Fruit fly (Drosophila melanogaster) whole organism, embryonic: Measurements from ENCODE around the gene Cdc14.
A peak's percentile ranks its signal among the peaks of the same experiment; 100 is the strongest.

ENCODE experiments used
- Adf1 ChIP-seq: fragments of 200-800 bp; sonication (Bioruptor generic); IDR thresholded peaks from 2 replicates; pipeline ENCODE4 v1.3.6; 2022; ENCODE audit warnings: missing biosample characterization, missing genetic modification characterization
- Antp ChIP-seq: fragments of 200-800 bp; sonication (Bioruptor generic); optimal IDR thresholded peaks from 3 replicates; lab custom pipeline; 2016; ENCODE audit warnings: missing biosample characterization, missing genetic modification characterization
- CG11504 ChIP-seq: fragments of 200-800 bp; sonication (Bioruptor generic); optimal IDR thresholded peaks from 3 replicates; lab custom pipeline; 2019; ENCODE audit warnings: missing biosample characterization, mild to moderate bottlenecking, missing genetic modification characterization, moderate library complexity
- CG12104 ChIP-seq: fragments of 200-800 bp; sonication (Bioruptor generic); optimal IDR thresholded peaks from 3 replicates; lab custom pipeline; 2016; ENCODE audit warnings: missing biosample characterization, missing genetic modification characterization
- CG12299 ChIP-seq: fragments of 200-800 bp; sonication (Bioruptor generic); optimal IDR thresholded peaks from 2 replicates; lab custom pipeline; 2018; ENCODE audit warnings: missing biosample characterization, mild to moderate bottlenecking, missing genetic modification characterization
- CG12659 ChIP-seq: fragments of 200-800 bp; sonication (Bioruptor generic); optimal IDR thresholded peaks from 3 replicates; lab custom pipeline; 2017; ENCODE audit warnings: mild to moderate bottlenecking, missing biosample characterization, missing genetic modification reagents, missing genetic modification characterization
- CG14441 ChIP-seq: fragments of 200-800 bp; sonication (Bioruptor generic); IDR thresholded peaks from 2 replicates; pipeline ENCODE4 v1.3.6; 2022; ENCODE audit warnings: missing biosample characterization, missing genetic modification characterization
- CG15269 ChIP-seq: fragments of 200-800 bp; sonication (Bioruptor generic); optimal IDR thresholded peaks from 2 replicates; lab custom pipeline; 2018; ENCODE audit warnings: missing biosample characterization, mild to moderate bottlenecking, missing genetic modification characterization, moderate library complexity
- CG1647 ChIP-seq: fragments of 200-800 bp; sonication (Bioruptor generic); optimal IDR thresholded peaks from 3 replicates; lab custom pipeline; 2016; ENCODE audit warnings: missing biosample characterization, missing genetic modification characterization
- CG16779 ChIP-seq: fragments of 200-800 bp; sonication (Bioruptor generic); IDR thresholded peaks from 2 replicates; pipeline ENCODE4 v1.3.6; 2022; ENCODE audit warnings: missing biosample characterization, missing genetic modification characterization
- CG16863 ChIP-seq: fragments of 200-800 bp; sonication (Bioruptor generic); optimal IDR thresholded peaks from 3 replicates; lab custom pipeline; 2016; ENCODE audit warnings: missing biosample characterization, missing genetic modification characterization
- CG17328 ChIP-seq: fragments of 200-800 bp; sonication (Bioruptor generic); IDR thresholded peaks from 2 replicates; pipeline ENCODE4 v1.3.6; 2022; ENCODE audit warnings: missing biosample characterization, missing genetic modification characterization
- CG1792 ChIP-seq: fragments of 200-800 bp; sonication (Bioruptor generic); optimal IDR thresholded peaks from 2 replicates; lab custom pipeline; 2016; ENCODE audit warnings: missing biosample characterization, missing genetic modification characterization
- CG30020 ChIP-seq: fragments of 200-800 bp; optimal IDR thresholded peaks from 2 replicates; lab custom pipeline; 2019; ENCODE audit warnings: missing biosample characterization, mild to moderate bottlenecking, missing genetic modification characterization, moderate library complexity
- CG31388 ChIP-seq: fragments of 200-800 bp; sonication (Bioruptor generic); optimal IDR thresholded peaks from 2 replicates; lab custom pipeline; 2016; ENCODE audit warnings: missing biosample characterization, missing genetic modification characterization
- CG32772 ChIP-seq: fragments of 200-800 bp; sonication (Bioruptor generic); IDR thresholded peaks from 2 replicates; pipeline ENCODE4 v1.3.6; 2022; ENCODE audit warnings: missing biosample characterization, missing genetic modification characterization
- CG5180 ChIP-seq: fragments of 200-800 bp; sonication (Bioruptor generic); optimal IDR thresholded peaks from 3 replicates; lab custom pipeline; 2017; ENCODE audit warnings: missing biosample characterization, missing genetic modification characterization, mild to moderate bottlenecking, moderate library complexity, missing genetic modification reagents
- CG6813 ChIP-seq: fragments of 200-800 bp; sonication (Bioruptor generic); optimal IDR thresholded peaks from 2 replicates; lab custom pipeline; 2017; ENCODE audit warnings: missing biosample characterization, missing genetic modification characterization, mild to moderate bottlenecking, moderate library complexity, missing genetic modification reagents
- CG7839 ChIP-seq: fragments of 200-800 bp; sonication (Bioruptor generic); optimal IDR thresholded peaks from 3 replicates; lab custom pipeline; 2018; ENCODE audit warnings: missing biosample characterization, mild to moderate bottlenecking, missing genetic modification characterization, moderate library complexity
- Dad ChIP-seq: fragments of 200-800 bp; sonication (Bioruptor generic); optimal IDR thresholded peaks from 3 replicates; lab custom pipeline; 2016; ENCODE audit warnings: missing biosample characterization, missing genetic modification characterization
- E2f2 ChIP-seq: fragments of 200-800 bp; sonication (Bioruptor generic); IDR thresholded peaks from 2 replicates; pipeline ENCODE4 v1.3.6; 2022; ENCODE audit warnings: missing biosample characterization, missing genetic modification characterization
- Ets65A ChIP-seq: fragments of 200-800 bp; sonication (Bioruptor generic); peaks from one replicate; lab custom pipeline; 2016; ENCODE audit warnings: missing biosample characterization, missing genetic modification characterization
- Gsc ChIP-seq: fragments of 200-800 bp; sonication (Bioruptor generic); IDR thresholded peaks from 2 replicates; pipeline ENCODE4 v1.3.6; 2022; ENCODE audit warnings: missing biosample characterization, missing genetic modification characterization
- H15 ChIP-seq: fragments of 200-800 bp; sonication (Bioruptor generic); IDR thresholded peaks from 3 replicates; pipeline ENCODE4 v1.3.6; 2022; ENCODE audit warnings: missing biosample characterization, missing genetic modification characterization
- Hr51 ChIP-seq, 2 experiments: fragments of 200-800 bp; sonication (Bioruptor generic); optimal IDR thresholded peaks; 2 replicates in 1 of 2; 3 replicates in 1 of 2; lab custom pipeline; 2016 to 2018; ENCODE audit warnings: missing biosample characterization in 2 of 2, missing genetic modification characterization in 2 of 2, mild to moderate bottlenecking in 1 of 2, moderate library complexity in 1 of 2
- Lpt ChIP-seq: fragments of >200 bp; optimal IDR thresholded peaks from 2 replicates; lab custom pipeline; 2018; ENCODE audit warnings: missing biosample characterization, missing genetic modification characterization
- Med ChIP-seq: fragments of 200-800 bp; sonication (Bioruptor generic); peaks from one replicate; lab custom pipeline; 2016; ENCODE audit warnings: missing biosample characterization, missing genetic modification characterization, mild to moderate bottlenecking, inconsistent platforms, moderate library complexity
- Meics ChIP-seq: fragments of 200-800 bp; sonication (Bioruptor generic); optimal IDR thresholded peaks from 2 replicates; lab custom pipeline; 2017; ENCODE audit warnings: missing biosample characterization, mild to moderate bottlenecking, missing genetic modification characterization
- Mes4 ChIP-seq: fragments of 200-800 bp; sonication (Bioruptor generic); optimal IDR thresholded peaks from 2 replicates; lab custom pipeline; 2016; ENCODE audit warnings: missing biosample characterization, missing genetic modification characterization
- NC2α ChIP-seq: fragments of 200-800 bp; sonication (Bioruptor generic); optimal IDR thresholded peaks from 2 replicates; lab custom pipeline; 2016; ENCODE audit warnings: missing biosample characterization, missing genetic modification characterization
- Oli ChIP-seq: fragments of 200-800 bp; sonication (Bioruptor generic); optimal IDR thresholded peaks from 2 replicates; lab custom pipeline; 2018; ENCODE audit warnings: missing biosample characterization, mild to moderate bottlenecking, missing genetic modification characterization, moderate library complexity
- Poxn ChIP-seq: fragments of 200-800 bp; sonication (Bioruptor generic); IDR thresholded peaks from 2 replicates; pipeline ENCODE4 v1.3.6; 2022; ENCODE audit warnings: missing biosample characterization, missing genetic modification characterization
- abd-A ChIP-seq: fragments of 200-800 bp; sonication (Bioruptor generic); optimal IDR thresholded peaks from 3 replicates; lab custom pipeline; 2019; ENCODE audit warnings: missing biosample characterization, mild to moderate bottlenecking, missing genetic modification characterization, moderate library complexity
- ara ChIP-seq: fragments of 200-800 bp; sonication (Bioruptor generic); IDR thresholded peaks from 2 replicates; pipeline ENCODE4 v1.3.6; 2022; ENCODE audit warnings: missing biosample characterization, missing genetic modification characterization
- bigmax ChIP-seq: fragments of 200-800 bp; sonication (Bioruptor generic); optimal IDR thresholded peaks from 2 replicates; lab custom pipeline; 2018; ENCODE audit warnings: missing biosample characterization, mild to moderate bottlenecking, missing genetic modification characterization
- chinmo ChIP-seq: fragments of 200-800 bp; sonication (Bioruptor generic); IDR thresholded peaks from 4 replicates; pipeline ENCODE4 v1.3.6; 2022; ENCODE audit warnings: missing biosample characterization, missing genetic modification characterization; ENCODE audit not compliant: partially characterized antibody
- chn ChIP-seq: fragments of 200-800 bp; sonication (Bioruptor generic); optimal IDR thresholded peaks from 2 replicates; lab custom pipeline; 2016; ENCODE audit warnings: missing biosample characterization, missing genetic modification characterization
- ci ChIP-seq: fragments of 200-800 bp; sonication (Bioruptor generic); IDR thresholded peaks from 3 replicates; pipeline ENCODE4 v1.3.6; 2022; ENCODE audit warnings: missing biosample characterization, missing genetic modification characterization
- crol ChIP-seq: fragments of 200-800 bp; sonication (Bioruptor generic); IDR thresholded peaks from 2 replicates; pipeline ENCODE4 v1.3.6; 2022; ENCODE audit warnings: missing biosample characterization, missing genetic modification characterization
- cwo ChIP-seq: fragments of 200-800 bp; sonication (Bioruptor generic); optimal IDR thresholded peaks from 3 replicates; lab custom pipeline; 2017; ENCODE audit warnings: missing biosample characterization, missing genetic modification characterization, mild to moderate bottlenecking, moderate library complexity, missing genetic modification reagents
- dan ChIP-seq: fragments of 200-800 bp; sonication (Bioruptor generic); IDR thresholded peaks from 2 replicates; pipeline ENCODE4 v1.3.6; 2022; ENCODE audit warnings: missing biosample characterization, missing genetic modification characterization
- fd3F ChIP-seq: fragments of 200-800 bp; sonication (Bioruptor generic); optimal IDR thresholded peaks from 2 replicates; lab custom pipeline; 2018; ENCODE audit warnings: missing biosample characterization, mild to moderate bottlenecking, missing genetic modification characterization, moderate library complexity
- fd96Cb ChIP-seq: fragments of 200-800 bp; sonication (Bioruptor generic); optimal IDR thresholded peaks from 2 replicates; lab custom pipeline; 2018; ENCODE audit warnings: missing biosample characterization, mild to moderate bottlenecking, missing genetic modification characterization, moderate library complexity
- gro ChIP-seq: fragments of 200-800 bp; sonication (Bioruptor generic); optimal IDR thresholded peaks from 2 replicates; lab custom pipeline; 2016; ENCODE audit warnings: missing biosample characterization, missing genetic modification characterization
- gsb-n ChIP-seq: fragments of 200-800 bp; sonication (Bioruptor generic); optimal IDR thresholded peaks from 3 replicates; lab custom pipeline; 2018; ENCODE audit warnings: missing biosample characterization, mild to moderate bottlenecking, missing genetic modification characterization
- lab ChIP-seq: fragments of 200-800 bp; sonication (Bioruptor generic); optimal IDR thresholded peaks from 3 replicates; lab custom pipeline; 2017; ENCODE audit warnings: missing biosample characterization, missing genetic modification characterization, mild to moderate bottlenecking, moderate library complexity, missing genetic modification reagents
- sens-2 ChIP-seq: fragments of 200-800 bp; sonication (Bioruptor generic); IDR thresholded peaks from 2 replicates; pipeline ENCODE4 v1.3.6; 2022; ENCODE audit warnings: missing biosample characterization, missing genetic modification characterization
- sob ChIP-seq: fragments of 200-800 bp; sonication (Bioruptor generic); IDR thresholded peaks from 2 replicates; pipeline ENCODE4 v1.3.6; 2022; ENCODE audit warnings: missing biosample characterization, missing genetic modification characterization
- sqz ChIP-seq: fragments of 200-800 bp; sonication (Bioruptor generic); optimal IDR thresholded peaks from 3 replicates; lab custom pipeline; 2018; ENCODE audit warnings: missing biosample characterization, mild to moderate bottlenecking, missing genetic modification characterization
- tx ChIP-seq: fragments of 200-800 bp; sonication (Bioruptor generic); optimal IDR thresholded peaks from 2 replicates; lab custom pipeline; 2016; ENCODE audit warnings: missing biosample characterization, missing genetic modification characterization
- yki ChIP-seq: fragments of >200 bp; optimal IDR thresholded peaks from 3 replicates; lab custom pipeline; 2018
- zen2 ChIP-seq: fragments of 200-800 bp; sonication (Bioruptor generic); IDR thresholded peaks from 3 replicates; pipeline ENCODE4 v1.3.6; 2022; ENCODE audit warnings: missing biosample characterization, missing genetic modification characterization; ENCODE audit not compliant: partially characterized antibody

The Cdc14 gene

dm6 chr2L:7838024-7838423 lies 27.5 kb upstream of the Cdc14 start (continued):
- TF ChIP-seq sens-2 (no peak), NC2α (GFP tag; lab: Kevin White, UChicago) (no peak), gro (GFP tag; lab: Kevin White, UChicago) (no peak), bigmax (GFP tag; lab: Kevin White, UChicago) (no peak), CG12104 (no peak), CG17328 (GFP tag; lab: Robert Waterston, UW) (no peak), chn (no peak), cwo (GFP tag; lab: Kevin White, UChicago) (peak; percentile 30), CG32772 (GFP tag; lab: Robert Waterston, UW) (0 out of 2 replicates have a peak, but pooled peaks have one; percentile 13), CG15269 (peak; percentile 18), dan (GFP tag; lab: Robert Waterston, UW) (no peak), gsb-n (no peak), zen2 (GFP tag; lab: Robert Waterston, UW) (no peak), CG1792 (GFP tag; lab: Kevin White, UChicago) (no peak), CG31388 (no peak), Poxn (GFP tag; lab: Robert Waterston, UW) (no peak), CG12659 (GFP tag; lab: Kevin White, UChicago) (peak; percentile 15), CG30020 (tag; lab: Kevin White, UChicago) (no peak), fd96Cb (tag; lab: Kevin White, UChicago) (no peak), ara (GFP tag; lab: Robert Waterston, UW) (no peak), CG7839 (peak; percentile 44), lab (GFP tag; lab: Kevin White, UChicago) (peak; percentile 27)
- TF ChIP-seq, all 482 proteins: peak for 40

dm6 chr2L:7833650-7834049 lies 23.1 kb upstream of the Cdc14 start:
- TF ChIP-seq CG11504 (tag; lab: Kevin White, UChicago) = no peak
- no peak for TF ChIP-seq CG14441
- TF ChIP-seq lab (GFP tag; lab: Kevin White, UChicago) = no peak
- peak; percentile 69 for TF ChIP-seq Med (GFP tag; lab: Kevin White, UChicago)
- TF ChIP-seq sob = no peak
- TF ChIP-seq CG16779 (GFP tag; lab: Robert Waterston, UW) = 0 out of 2 replicates have a peak, but pooled peaks have one; percentile 3
- no peak for TF ChIP-seq Dad (GFP tag; lab: Kevin White, UChicago)
- no peak for TF ChIP-seq yki
- TF ChIP-seq ci = 0 out of 3 replicates have a peak, but pooled peaks have one; percentile 21
- TF ChIP-seq abd-A (tag; lab: Kevin White, UChicago) = peak; percentile 37
- TF ChIP-seq H15 (GFP tag; lab: Robert Waterston, UW) = peak; percentile 15; the same call in 1 of the 3 replicates
- no peak for TF ChIP-seq Lpt (GFP tag; lab: Kevin White, UChicago)
- TF ChIP-seq Mes4 (GFP tag; lab: Kevin White, UChicago) = no peak
- TF ChIP-seq CG5180 = no peak
- TF ChIP-seq fd3F = no peak
- no peak for TF ChIP-seq Antp (GFP tag; lab: Kevin White, UChicago)
- no peak for TF ChIP-seq CG6813 (GFP tag; lab: Kevin White, UChicago)
- TF ChIP-seq crol (GFP tag; lab: Robert Waterston, UW) = peak; percentile 83
- TF ChIP-seq sqz (GFP tag; lab: Kevin White, UChicago) = no peak
- TF ChIP-seq Oli (tag; lab: Kevin White, UChicago) = no peak
- no peak for TF ChIP-seq Meics
- TF ChIP-seq Gsc (GFP tag; lab: Robert Waterston, UW) = no peak
- TF ChIP-seq chinmo = 0 out of 4 replicates have a peak, but pooled peaks have one; percentile 27
- TF ChIP-seq E2f2 (GFP tag; lab: Robert Waterston, UW) = no peak
- TF ChIP-seq Ets65A (GFP tag; lab: Kevin White, UChicago) = peak; percentile 42
- TF ChIP-seq Adf1 (GFP tag; lab: Robert Waterston, UW) = peak; percentile 76; the same call in 1 of the 2 replicates
- no peak for TF ChIP-seq tx (GFP tag; lab: Kevin White, UChicago)
- TF ChIP-seq Hr51 (GFP tag; optimal IDR thresholded peaks at IDR 0.05; lab: Kevin White, UChicago) = no peak
- no peak for TF ChIP-seq CG12299 (tag; lab: Kevin White, UChicago)
- no peak for TF ChIP-seq CG1647
- no peak for TF ChIP-seq CG16863 (GFP tag; lab: Kevin White, UChicago)
